Fruit fly (Drosophila melanogaster): ENCODE results near the gene Cpr64Ac.

Gene Cpr64Ac

DNA sequence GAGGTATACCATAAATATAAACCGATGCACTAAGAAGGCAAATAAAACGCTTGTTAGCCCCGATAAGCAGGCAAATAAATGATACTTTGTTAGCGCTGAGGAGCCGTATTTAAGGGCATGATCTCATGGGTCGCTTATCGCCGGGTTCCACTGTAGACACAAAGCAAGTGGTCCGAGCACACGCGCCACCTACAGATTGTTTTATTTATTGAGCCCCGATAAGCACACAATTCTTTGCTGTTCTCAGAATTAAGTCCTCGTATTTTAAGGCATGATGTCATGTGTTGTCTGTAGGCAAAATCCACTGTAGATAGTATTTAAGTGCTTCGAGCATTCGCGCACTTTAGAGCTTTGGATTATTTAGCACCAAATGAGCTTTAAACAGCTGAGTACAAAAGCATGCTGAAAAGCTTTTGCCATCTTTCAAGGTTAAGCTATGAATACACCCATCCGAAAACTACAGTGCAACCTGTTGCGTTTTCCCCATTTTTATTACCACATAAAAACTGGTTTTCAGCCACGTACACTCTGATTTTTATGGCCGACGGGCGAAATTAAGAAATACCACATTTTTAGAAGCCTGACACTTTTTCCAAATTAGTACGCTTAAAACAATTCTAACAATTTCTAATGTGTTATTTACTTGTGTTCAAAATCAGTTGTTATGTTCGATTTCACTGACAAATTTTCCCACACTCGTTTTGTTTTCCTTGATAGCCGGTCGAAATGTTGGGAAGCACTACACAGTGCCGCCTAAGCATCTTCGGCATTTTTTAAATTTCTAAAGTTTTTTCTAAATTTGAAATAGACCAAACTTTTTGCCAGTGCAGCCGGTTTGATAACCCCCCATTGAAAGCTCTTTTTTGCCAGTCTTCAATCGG, 27.0 kb upstream of the Cpr64Ac start, which contains the start of gene Sqor (continued):
- TF ChIP-seq pan (optimal IDR thresholded peaks at IDR 0.05) (no peak), pan (GFP tag; optimal IDR thresholded peaks at IDR 0.05 in 1 of 2, IDR thresholded peaks at IDR 0.05 in 1 of 2) (peak in 1 of 2 experiments; percentile 82), shn (GFP tag; optimal IDR thresholded peaks at IDR 0.05) (peak; percentile 91), CG17568 (GFP tag; optimal IDR thresholded peaks at IDR 0.05) (peak; percentile 16), Lpt (GFP tag; optimal IDR thresholded peaks at IDR 0.05) (no peak), vfl (GFP tag; optimal IDR thresholded peaks at IDR 0.05) (peak; percentile 83), Hr51 (GFP tag; optimal IDR thresholded peaks at IDR 0.05) (peak; percentile 89 to 95), Aef1 (GFP tag; IDR thresholded peaks at IDR 0.05) (peak; percentile 81), CG3995 (GFP tag; optimal IDR thresholded peaks at IDR 0.05) (peak; percentile 63), Scr (GFP tag; IDR thresholded peaks at IDR 0.05; ENCODE audit: partially characterized antibody) (peak; percentile 39; the same call in 1 of the 2 replicates), danr (GFP tag; IDR thresholded peaks at IDR 0.05) (peak; percentile 72), CG2129 (GFP tag; IDR thresholded peaks at IDR 0.05; ENCODE audit: partially characterized antibody) (no peak), CG12236 (GFP tag; optimal IDR thresholded peaks at IDR 0.05) (peak; percentile 27), CG16815 (GFP tag; optimal IDR thresholded peaks at IDR 0.05) (peak; percentile 77), stc (GFP tag; IDR thresholded peaks at IDR 0.05) (peak; percentile 72), Myb (GFP tag; optimal IDR thresholded peaks at IDR 0.05) (peak; percentile 70), CG7987 (GFP tag; optimal IDR thresholded peaks at IDR 0.05) (peak; percentile 76), CG17361 (GFP tag; IDR thresholded peaks at IDR 0.05) (peak; percentile 95), CG12219 (GFP tag; optimal IDR thresholded peaks at IDR 0.05) (peak; percentile 81), gt (GFP tag; IDR thresholded peaks at IDR 0.05) (no peak), CG3726 (GFP tag; IDR thresholded peaks at IDR 0.05) (peak; percentile 76; the same call in 2 of the 3 replicates), fd96Cb (tag; optimal IDR thresholded peaks at IDR 0.05) (peak; percentile 73), CG2889 (GFP tag; IDR thresholded peaks at IDR 0.05) (peak; percentile 58; the same call in 2 of the 3 replicates), unpg (GFP tag; optimal IDR thresholded peaks at IDR 0.05) (peak; percentile 86), CG12769 (tag; optimal IDR thresholded peaks at IDR 0.05) (peak; percentile 90), CG15514 (GFP tag; optimal IDR thresholded peaks at IDR 0.05) (peak; percentile 74), kni (GFP tag; optimal IDR thresholded peaks at IDR 0.05) (no peak), hb (GFP tag; IDR thresholded peaks at IDR 0.05; ENCODE audit: partially characterized antibody) (no peak), CG15479 (GFP tag; optimal IDR thresholded peaks at IDR 0.05) (no peak), en (GFP tag; optimal IDR thresholded peaks at IDR 0.05) (peak; percentile 75), trh (GFP tag; optimal IDR thresholded peaks at IDR 0.05) (peak; percentile 79), klu (GFP tag; IDR thresholded peaks at IDR 0.05) (peak; percentile 51), CG6654 (GFP tag; optimal IDR thresholded peaks at IDR 0.05) (peak; percentile 58), lbe (GFP tag; optimal IDR thresholded peaks at IDR 0.05) (peak; percentile 79), rib (GFP tag; IDR thresholded peaks at IDR 0.05) (peak; percentile 84), gro (GFP tag; optimal IDR thresholded peaks at IDR 0.05) (peak; percentile 91), CG2712 (tag; optimal IDR thresholded peaks at IDR 0.05) (peak; percentile 79), jing (GFP tag; optimal IDR thresholded peaks at IDR 0.05) (peak; percentile 75), aop (GFP tag; IDR thresholded peaks at IDR 0.05) (peak; percentile 73; the same call in 1 of the 2 replicates), CG12299 (tag; optimal IDR thresholded peaks at IDR 0.05) (peak; percentile 83), CG8359 (GFP tag; optimal IDR thresholded peaks at IDR 0.05; ENCODE audit: borderline replicate concordance) (peak; percentile 17), Sry-β (GFP tag; optimal IDR thresholded peaks at IDR 0.05) (no peak), ewg (GFP tag; optimal IDR thresholded peaks at IDR 0.05) (peak; percentile 55), CG4282 (GFP tag; optimal IDR thresholded peaks at IDR 0.05) (peak; percentile 80), CG14860 (GFP tag; IDR thresholded peaks at IDR 0.05; ENCODE audit: partially characterized antibody) (no peak), CG9817 (tag; optimal IDR thresholded peaks at IDR 0.05) (peak; percentile 81), CG1832 (GFP tag; optimal IDR thresholded peaks at IDR 0.05) (no peak), B-H2 (GFP tag; optimal IDR thresholded peaks at IDR 0.05) (peak; percentile 78)

Data from whole organism, embryonic.